Worm (Caenorhabditis elegans) whole organism, L3 larva: ENCODE results near the gene F09B12.3.

Experiments used
- aly-2 ChIP-seq: fragments of 150-350 bp; optimal IDR thresholded peaks from 2 replicates; lab custom pipeline; 2014; ENCODE audit warnings: missing biosample characterization, missing genetic modification characterization
- ceh-9 ChIP-seq: sonication (generic microtip); optimal IDR thresholded peaks from 2 replicates; lab custom pipeline; 2018; ENCODE audit warnings: missing biosample characterization, missing genetic modification characterization
- daf-12 ChIP-seq: fragments of 150-350 bp; optimal IDR thresholded peaks from 2 replicates; lab custom pipeline; 2014; ENCODE audit warnings: missing biosample characterization, missing genetic modification reagents, missing genetic modification characterization
- fos-1 ChIP-seq: fragments of 150-350 bp; optimal IDR thresholded peaks from 2 replicates; lab custom pipeline; 2014; ENCODE audit warnings: missing biosample characterization, missing genetic modification characterization
- nhr-237 ChIP-seq: fragments of 150-350 bp; optimal IDR thresholded peaks from 2 replicates; lab custom pipeline; 2014; ENCODE audit warnings: missing biosample characterization, missing genetic modification characterization
- nhr-43 ChIP-seq: sonication (generic microtip); optimal IDR thresholded peaks from 2 replicates; lab custom pipeline; 2016; ENCODE audit warnings: mild to moderate bottlenecking, missing genetic modification characterization, missing compliant biosample characterization; ENCODE audit not compliant: poor library complexity, severe bottlenecking
- zag-1 ChIP-seq: fragments of 150-350 bp; optimal IDR thresholded peaks from 2 replicates; lab custom pipeline; 2014; ENCODE audit warnings: missing biosample characterization, missing genetic modification characterization
- ztf-11 ChIP-seq: fragments of 150-350 bp; optimal IDR thresholded peaks from 2 replicates; lab custom pipeline; 2014; ENCODE audit warnings: missing biosample characterization, missing genetic modification characterization

- TF ChIP-seq nhr-43 (tag; lab: Kevin White, UChicago) (no peak), aly-2 (tag; lab: Kevin White, UChicago) (no peak), ztf-11 (tag; lab: Kevin White, UChicago) (no peak), ceh-9 (no peak), daf-12 (tag; lab: Kevin White, UChicago) (no peak), zag-1 (tag; lab: Kevin White, UChicago) (no peak), nhr-237 (tag; lab: Kevin White, UChicago) (no peak), fos-1 (no peak)
Measured at ce11 chrX:15092775-15093386, 4.9 kb downstream of the F09B12.3 start.
